Worm (Caenorhabditis elegans): ENCODE data around the gene C04E6.8.

ce11 chrV:5842507-5843144, 41.0 kb downstream of the C04E6.8 start:
- TF ChIP-seq ama-1 (optimal IDR thresholded peaks at IDR 0.05) (no peak), ceh-45 (GFP tag; IDR thresholded peaks at IDR 0.05) (no peak), gmeb-2 (tag; optimal IDR thresholded peaks at IDR 0.05) (no peak), hlh-8 (tag; optimal IDR thresholded peaks at IDR 0.05) (no peak), sdc-2 (tag; optimal IDR thresholded peaks at IDR 0.05) (no peak), T23F11.4 (GFP tag; optimal IDR thresholded peaks at IDR 0.05) (no peak), nhr-11 (tag; optimal IDR thresholded peaks at IDR 0.05) (no peak)

Data from whole organism, late embryonic.